Fruit fly (Drosophila melanogaster): ENCODE data around the gene CG3436.

Gene CG3436

DNA sequence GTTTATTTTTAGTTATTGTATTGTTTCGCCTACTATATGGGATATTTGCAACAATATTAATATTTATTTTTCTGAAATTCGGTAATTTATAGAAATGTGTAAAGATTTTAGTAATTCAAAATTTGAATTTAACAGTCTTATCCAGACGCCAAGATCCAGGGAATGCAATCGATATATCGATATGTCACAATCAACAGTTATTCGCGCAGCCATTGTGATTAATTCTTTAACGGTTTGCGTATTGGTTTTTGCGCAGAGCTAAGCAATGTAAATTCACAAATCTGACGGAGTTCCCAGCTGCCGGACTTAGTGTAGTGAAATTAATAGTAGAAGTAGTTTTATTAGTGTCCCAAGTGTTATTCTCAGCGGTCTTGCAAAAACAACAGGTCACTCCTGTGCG lies 41.4 kb upstream of the CG3436 start, which contains the start of gene ND-15 (continued):
- no peak for TF ChIP-seq Bdp1 (GFP tag; optimal IDR thresholded peaks at IDR 0.05)
- no peak for TF ChIP-seq bcd (GFP tag; optimal IDR thresholded peaks at IDR 0.05)
- TF ChIP-seq CG4404 (GFP tag; IDR thresholded peaks at IDR 0.05), result no peak
- TF ChIP-seq CG6175 (GFP tag; IDR thresholded peaks at IDR 0.05), result no peak
- no peak for TF ChIP-seq zfh2 (GFP tag; optimal IDR thresholded peaks at IDR 0.05)
- no peak for TF ChIP-seq B-H2 (GFP tag; optimal IDR thresholded peaks at IDR 0.05)
- 0 out of 3 replicates have a peak, but pooled peaks have one; percentile 50 for TF ChIP-seq CG6791 (GFP tag; IDR thresholded peaks at IDR 0.05; ENCODE audit: partially characterized antibody)
- TF ChIP-seq HmgZ (tag; optimal IDR thresholded peaks at IDR 0.05), result peak; percentile 44
- TF ChIP-seq luna (GFP tag; optimal IDR thresholded peaks at IDR 0.05), result no peak
- TF ChIP-seq bsh (GFP tag; optimal IDR thresholded peaks at IDR 0.05), result no peak
- peak; percentile 63; the same call in 2 of the 3 replicates for TF ChIP-seq hb (GFP tag; IDR thresholded peaks at IDR 0.05; ENCODE audit: partially characterized antibody)
- TF ChIP-seq croc (GFP tag; conservative IDR thresholded peaks at IDR 0.05), result no peak
- TF ChIP-seq chm (GFP tag; IDR thresholded peaks at IDR 0.05), result no peak
- TF ChIP-seq pfk (GFP tag; optimal IDR thresholded peaks at IDR 0.05), result no peak
- TF ChIP-seq tna (GFP tag; IDR thresholded peaks at IDR 0.05; ENCODE audit: partially characterized antibody), result peak; percentile 70
- TF ChIP-seq Kr (GFP tag; optimal IDR thresholded peaks at IDR 0.05), result no peak
- TF ChIP-seq CG1647 (GFP tag; optimal IDR thresholded peaks at IDR 0.05), result no peak
- no peak for TF ChIP-seq Side (GFP tag; optimal IDR thresholded peaks at IDR 0.05)
- no peak for TF ChIP-seq chn (GFP tag; optimal IDR thresholded peaks at IDR 0.05)
- TF ChIP-seq Med (GFP tag), result peak; percentile 74
- no peak for TF ChIP-seq ara (GFP tag; IDR thresholded peaks at IDR 0.05)
- peak; percentile 30 for TF ChIP-seq CG2712 (tag; optimal IDR thresholded peaks at IDR 0.05)
- no peak for TF ChIP-seq NC2α (GFP tag; optimal IDR thresholded peaks at IDR 0.05)
- no peak for TF ChIP-seq CG3838 (GFP tag; optimal IDR thresholded peaks at IDR 0.05)
- no peak for TF ChIP-seq CG32767 (GFP tag; IDR thresholded peaks at IDR 0.05)
- no peak for TF ChIP-seq MESR4 (GFP tag; optimal IDR thresholded peaks at IDR 0.05)
- no peak for TF ChIP-seq Ssrp (tag; optimal IDR thresholded peaks at IDR 0.05)
- no peak for TF ChIP-seq Ravus (GFP tag; IDR thresholded peaks at IDR 0.05)
- TF ChIP-seq gt (GFP tag; IDR thresholded peaks at IDR 0.05), result no peak
- no peak for TF ChIP-seq emc (GFP tag; optimal IDR thresholded peaks at IDR 0.05)
- no peak for TF ChIP-seq Dip3 (GFP tag; optimal IDR thresholded peaks at IDR 0.05)
- no peak for TF ChIP-seq Mad (GFP tag; optimal IDR thresholded peaks at IDR 0.05)
- no peak for TF ChIP-seq slp2 (GFP tag; optimal IDR thresholded peaks at IDR 0.05)
- no peak for TF ChIP-seq danr (GFP tag; IDR thresholded peaks at IDR 0.05)
- no peak for TF ChIP-seq gce (GFP tag; IDR thresholded peaks at IDR 0.05)
- peak; percentile 79 for TF ChIP-seq Dll (GFP tag; IDR thresholded peaks at IDR 0.05; ENCODE audit: partially characterized antibody)
- TF ChIP-seq Xrp1 (GFP tag; IDR thresholded peaks at IDR 0.05), result no peak
- TF ChIP-seq sisA (GFP tag; IDR thresholded peaks at IDR 0.05), result no peak
- no peak for TF ChIP-seq vfl (GFP tag; optimal IDR thresholded peaks at IDR 0.05)
- no peak for TF ChIP-seq Poxn (GFP tag; IDR thresholded peaks at IDR 0.05)
- TF ChIP-seq al (GFP tag; IDR thresholded peaks at IDR 0.05), result no peak
- TF ChIP-seq Sry-δ (GFP tag; optimal IDR thresholded peaks at IDR 0.05), result peak; percentile 79
- TF ChIP-seq CG18619 (GFP tag; optimal IDR thresholded peaks at IDR 0.05), result no peak
- no peak for TF ChIP-seq CG18599 (GFP tag; optimal IDR thresholded peaks at IDR 0.05)
- TF ChIP-seq insv (GFP tag; optimal IDR thresholded peaks at IDR 0.05), result no peak
- no peak for TF ChIP-seq Drgx (GFP tag; IDR thresholded peaks at IDR 0.05)
- TF ChIP-seq zen (tag; optimal IDR thresholded peaks at IDR 0.05), result no peak
- TF ChIP-seq ttk (GFP tag; IDR thresholded peaks at IDR 0.05), result no peak
- TF ChIP-seq toy (GFP tag; IDR thresholded peaks at IDR 0.05), result no peak

Measured in whole organism, embryonic.